Fruit fly (Drosophila melanogaster): ENCODE results near the gene CG7102.

Gene CG7102

DNA sequence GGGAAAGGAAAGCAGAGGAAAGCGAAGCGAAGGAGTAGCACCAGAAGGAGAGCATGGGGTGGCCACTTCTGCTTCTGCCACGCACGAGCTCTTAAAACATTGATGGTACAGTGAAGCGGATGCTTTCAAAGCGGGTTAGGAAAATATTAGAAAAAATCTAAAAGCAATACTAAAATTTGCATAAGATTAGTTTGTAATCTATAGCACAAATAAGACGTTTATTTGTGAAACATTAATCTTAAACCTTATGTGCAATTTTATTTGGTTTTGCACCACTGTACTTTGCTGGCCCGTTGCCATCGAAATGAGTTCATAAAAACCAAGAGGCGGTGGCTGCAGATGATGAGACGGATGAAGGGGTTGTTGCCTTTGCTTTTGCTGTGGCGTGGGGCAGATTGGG is 38.1 kb upstream of the CG7102 start (continued):
- peak; percentile 47; the same call in 1 of the 3 replicates for TF ChIP-seq CG6175 (GFP tag; IDR thresholded peaks at IDR 0.05)
- TF ChIP-seq CG16813 (GFP tag; IDR thresholded peaks at IDR 0.05; ENCODE audit: partially characterized antibody): no peak
- TF ChIP-seq zen (tag; optimal IDR thresholded peaks at IDR 0.05): peak; percentile 78
- TF ChIP-seq fd102C (GFP tag; optimal IDR thresholded peaks at IDR 0.05): no peak
- peak; percentile 82 for TF ChIP-seq ERR (GFP tag; optimal IDR thresholded peaks at IDR 0.05)
- peak; percentile 91 for TF ChIP-seq gce (GFP tag; IDR thresholded peaks at IDR 0.05)
- no peak for TF ChIP-seq mld (GFP tag; IDR thresholded peaks at IDR 0.05; ENCODE audit: partially characterized antibody)
- peak; percentile 92 for TF ChIP-seq Ptx1 (GFP tag; IDR thresholded peaks at IDR 0.05)
- TF ChIP-seq mam (GFP tag; optimal IDR thresholded peaks at IDR 0.05): peak; percentile 86
- TF ChIP-seq Hand (GFP tag; optimal IDR thresholded peaks at IDR 0.05): peak; percentile 79
- TF ChIP-seq CG4282 (GFP tag; optimal IDR thresholded peaks at IDR 0.05): peak; percentile 72
- peak; percentile 58 for TF ChIP-seq Adf1 (GFP tag; IDR thresholded peaks at IDR 0.05)
- peak; percentile 81 for TF ChIP-seq Six4 (GFP tag; optimal IDR thresholded peaks at IDR 0.05)
- peak; percentile 93 for TF ChIP-seq Xrp1 (GFP tag; IDR thresholded peaks at IDR 0.05)
- peak; percentile 95 for TF ChIP-seq HLH3B (GFP tag; IDR thresholded peaks at IDR 0.05)
- no peak for TF ChIP-seq Bgb (GFP tag; IDR thresholded peaks at IDR 0.05; ENCODE audit: partially characterized antibody)
- peak; percentile 69 for TF ChIP-seq CG6654 (GFP tag; optimal IDR thresholded peaks at IDR 0.05)
- peak; percentile 92 for TF ChIP-seq so (GFP tag; IDR thresholded peaks at IDR 0.05)
- TF ChIP-seq gsb (GFP tag; IDR thresholded peaks at IDR 0.05): peak; percentile 69
- peak; percentile 91 to 92 for TF ChIP-seq bsh (GFP tag; optimal IDR thresholded peaks at IDR 0.05)
- TF ChIP-seq Sox102F (GFP tag; optimal IDR thresholded peaks at IDR 0.05): peak; percentile 92
- TF ChIP-seq CG12236 (GFP tag; optimal IDR thresholded peaks at IDR 0.05): peak; percentile 81
- TF ChIP-seq ssp (GFP tag; IDR thresholded peaks at IDR 0.05): peak; percentile 75
- no peak for TF ChIP-seq Scr (GFP tag; IDR thresholded peaks at IDR 0.05; ENCODE audit: partially characterized antibody)
- TF ChIP-seq Sry-δ (GFP tag; optimal IDR thresholded peaks at IDR 0.05): peak; percentile 52
- peak; percentile 26 for TF ChIP-seq CG17186 (GFP tag; optimal IDR thresholded peaks at IDR 0.05)
- TF ChIP-seq fru (optimal IDR thresholded peaks at IDR 0.05): no peak
- TF ChIP-seq CG13775 (GFP tag; optimal IDR thresholded peaks at IDR 0.05): peak; percentile 64
- TF ChIP-seq HLH4C (GFP tag; IDR thresholded peaks at IDR 0.05; ENCODE audit: partially characterized antibody): 0 out of 3 replicates have a peak, but pooled peaks have one; percentile 30
- TF ChIP-seq CG2712 (tag; optimal IDR thresholded peaks at IDR 0.05): peak; percentile 91
- no peak for TF ChIP-seq amos (GFP tag; IDR thresholded peaks at IDR 0.05; ENCODE audit: partially characterized antibody)
- TF ChIP-seq gcm (GFP tag; optimal IDR thresholded peaks at IDR 0.05): peak; percentile 76
- peak; percentile 55 for TF ChIP-seq schlank (tag; optimal IDR thresholded peaks at IDR 0.05)
- TF ChIP-seq sd (tag; optimal IDR thresholded peaks at IDR 0.05): peak; percentile 61
- peak; percentile 89 for TF ChIP-seq CG13624 (GFP tag; optimal IDR thresholded peaks at IDR 0.05)
- peak; percentile 87 for TF ChIP-seq CG6683 (GFP tag; optimal IDR thresholded peaks at IDR 0.05)
- peak; percentile 49 for TF ChIP-seq NC2α (GFP tag; optimal IDR thresholded peaks at IDR 0.05)
- no peak for TF ChIP-seq hbn (GFP tag; IDR thresholded peaks at IDR 0.05; ENCODE audit: partially characterized antibody)
- peak; percentile 89 for TF ChIP-seq CG7372 (GFP tag; IDR thresholded peaks at IDR 0.05)
- TF ChIP-seq nmo (GFP tag; optimal IDR thresholded peaks at IDR 0.05): peak; percentile 90
- TF ChIP-seq oc (tag; optimal IDR thresholded peaks at IDR 0.05): peak; percentile 84
- peak; percentile 88 for TF ChIP-seq ara (GFP tag; IDR thresholded peaks at IDR 0.05)
- TF ChIP-seq Fer3 (tag; optimal IDR thresholded peaks at IDR 0.05): peak; percentile 90
- peak; percentile 87 for TF ChIP-seq CG18262 (tag; optimal IDR thresholded peaks at IDR 0.05)
- peak; percentile 85 for TF ChIP-seq Xbp1 (GFP tag; optimal IDR thresholded peaks at IDR 0.05)
- no peak for TF ChIP-seq zen2 (GFP tag; IDR thresholded peaks at IDR 0.05; ENCODE audit: partially characterized antibody)
- no peak for TF ChIP-seq knrl (GFP tag; IDR thresholded peaks at IDR 0.05; ENCODE audit: partially characterized antibody)
- TF ChIP-seq vfl (GFP tag; optimal IDR thresholded peaks at IDR 0.05): peak; percentile 70
- TF ChIP-seq br (optimal IDR thresholded peaks at IDR 0.05): no peak
- peak; percentile 73 for TF ChIP-seq Ravus (GFP tag; IDR thresholded peaks at IDR 0.05)
- peak; percentile 79 for TF ChIP-seq Atf3 (GFP tag; optimal IDR thresholded peaks at IDR 0.05)
